Fruit fly (Drosophila melanogaster) whole organism, embryonic: ENCODE results near the gene Nepl20.
A peak's percentile ranks its signal among the peaks of the same experiment; 100 is the strongest.

Source experiments
- CG10267 ChIP-seq: fragments of 200-800 bp; sonication (Bioruptor generic); optimal IDR thresholded peaks from 2 replicates; lab custom pipeline; 2018; ENCODE audit warnings: missing biosample characterization, mild to moderate bottlenecking, missing genetic modification characterization, moderate library complexity
- CG10979 ChIP-seq: fragments of 200-800 bp; sonication (Bioruptor generic); optimal IDR thresholded peaks from 2 replicates; lab custom pipeline; 2018; ENCODE audit warnings: missing biosample characterization, mild to moderate bottlenecking, missing genetic modification characterization, moderate library complexity
- CG11504 ChIP-seq: fragments of 200-800 bp; sonication (Bioruptor generic); optimal IDR thresholded peaks from 3 replicates; lab custom pipeline; 2019; ENCODE audit warnings: missing biosample characterization, mild to moderate bottlenecking, missing genetic modification characterization, moderate library complexity
- CG14710 ChIP-seq: fragments of 200-800 bp; sonication (Bioruptor generic); optimal IDR thresholded peaks from 3 replicates; lab custom pipeline; 2019; ENCODE audit warnings: missing biosample characterization, mild to moderate bottlenecking, missing genetic modification characterization, moderate library complexity
- CG15479 ChIP-seq: fragments of 200-800 bp; sonication (Bioruptor generic); optimal IDR thresholded peaks from 3 replicates; lab custom pipeline; 2019; ENCODE audit warnings: missing biosample characterization, mild to moderate bottlenecking, missing genetic modification characterization, moderate library complexity
- CG17328 ChIP-seq: fragments of 200-800 bp; sonication (Bioruptor generic); IDR thresholded peaks from 2 replicates; pipeline ENCODE4 v1.3.6; 2022; ENCODE audit warnings: missing biosample characterization, missing genetic modification characterization
- CG17361 ChIP-seq: fragments of 200-800 bp; sonication (Bioruptor generic); IDR thresholded peaks from 3 replicates; pipeline ENCODE4 v1.3.6; 2022; ENCODE audit warnings: missing biosample characterization, missing genetic modification characterization
- CG17802 ChIP-seq: fragments of 200-800 bp; sonication (Bioruptor generic); optimal IDR thresholded peaks from 2 replicates; lab custom pipeline; 2018; ENCODE audit warnings: missing biosample characterization, mild to moderate bottlenecking, missing genetic modification characterization, moderate library complexity
- CG18262 ChIP-seq: fragments of 200-800 bp; optimal IDR thresholded peaks from 3 replicates; lab custom pipeline; 2019; ENCODE audit warnings: missing biosample characterization, mild to moderate bottlenecking, missing genetic modification characterization, moderate library complexity
- CG2678 ChIP-seq: fragments of 200-800 bp; sonication (Bioruptor generic); optimal IDR thresholded peaks from 3 replicates; lab custom pipeline; 2019; ENCODE audit warnings: missing biosample characterization, mild to moderate bottlenecking, missing genetic modification characterization, moderate library complexity
- CG2712 ChIP-seq: fragments of 200-800 bp; optimal IDR thresholded peaks from 3 replicates; lab custom pipeline; 2019; ENCODE audit warnings: missing biosample characterization, mild to moderate bottlenecking, missing genetic modification characterization, moderate library complexity
- CG30403 ChIP-seq: fragments of 200-800 bp; sonication (Bioruptor generic); optimal IDR thresholded peaks from 3 replicates; lab custom pipeline; 2016; ENCODE audit warnings: missing biosample characterization, missing genetic modification characterization
- CG3163 ChIP-seq: fragments of 200-800 bp; sonication (Bioruptor generic); optimal IDR thresholded peaks from 3 replicates; lab custom pipeline; 2016; ENCODE audit warnings: missing biosample characterization, missing genetic modification characterization
- CG7357 ChIP-seq: fragments of 200-800 bp; sonication (Bioruptor generic); IDR thresholded peaks from 3 replicates; pipeline ENCODE4 v1.3.6; 2022; ENCODE audit warnings: missing biosample characterization, missing genetic modification characterization
- CoRest ChIP-seq: fragments of 200-800 bp; sonication (Bioruptor generic); optimal IDR thresholded peaks from 3 replicates; lab custom pipeline; 2018; ENCODE audit warnings: missing biosample characterization, mild to moderate bottlenecking, missing genetic modification characterization, moderate library complexity
- D ChIP-seq, 2 experiments: fragments of 200-800 bp in 1 of 2; fragments of >200 bp in 1 of 2; sonication (Bioruptor generic) in 1 of 2; optimal IDR thresholded peaks; 2 replicates in 1 of 2; 3 replicates in 1 of 2; lab custom pipeline; 2017; ENCODE audit warnings: mild to moderate bottlenecking in 1 of 2, missing biosample characterization in 1 of 2, missing genetic modification characterization in 1 of 2, missing genetic modification reagents in 1 of 2
- Ets65A ChIP-seq: fragments of 200-800 bp; sonication (Bioruptor generic); peaks from one replicate; lab custom pipeline; 2016; ENCODE audit warnings: missing biosample characterization, missing genetic modification characterization
- Hsf ChIP-seq: fragments of 200-800 bp; sonication (Bioruptor generic); optimal IDR thresholded peaks from 3 replicates; lab custom pipeline; 2016; ENCODE audit warnings: missing biosample characterization, missing genetic modification characterization
- Lhr ChIP-seq: fragments of 200-800 bp; sonication (Bioruptor generic); optimal IDR thresholded peaks from 3 replicates; lab custom pipeline; 2017; ENCODE audit warnings: mild to moderate bottlenecking, missing biosample characterization, missing genetic modification reagents, missing genetic modification characterization
- Oli ChIP-seq: fragments of 200-800 bp; sonication (Bioruptor generic); optimal IDR thresholded peaks from 2 replicates; lab custom pipeline; 2018; ENCODE audit warnings: missing biosample characterization, mild to moderate bottlenecking, missing genetic modification characterization, moderate library complexity
- Pdp1 ChIP-seq, 2 experiments: fragments of 200-800 bp; sonication (Bioruptor generic); optimal IDR thresholded peaks; 3 replicates each; lab custom pipeline; 2016; ENCODE audit warnings: missing biosample characterization in 2 of 2, missing genetic modification characterization in 2 of 2, mild to moderate bottlenecking in 1 of 2, moderate library complexity in 1 of 2
- Six4 ChIP-seq: fragments of 200-800 bp; sonication (Bioruptor generic); optimal IDR thresholded peaks from 2 replicates; lab custom pipeline; 2016; ENCODE audit warnings: missing biosample characterization, missing genetic modification characterization
- Sox102F ChIP-seq: fragments of 200-800 bp; sonication (Bioruptor generic); optimal IDR thresholded peaks from 2 replicates; lab custom pipeline; 2018; ENCODE audit warnings: missing biosample characterization, mild to moderate bottlenecking, missing genetic modification characterization, moderate library complexity
- Ssrp ChIP-seq: fragments of 200-800 bp; sonication (Bioruptor generic); optimal IDR thresholded peaks from 2 replicates; lab custom pipeline; 2018; ENCODE audit warnings: missing biosample characterization, mild to moderate bottlenecking, missing genetic modification characterization, moderate library complexity
- Vsx1 ChIP-seq: fragments of 200-800 bp; sonication (Bioruptor generic); optimal IDR thresholded peaks from 2 replicates; lab custom pipeline; 2017; ENCODE audit warnings: missing biosample characterization, mild to moderate bottlenecking, missing genetic modification characterization, missing genetic modification reagents
- Xbp1 ChIP-seq: fragments of 200-800 bp; sonication (Bioruptor generic); optimal IDR thresholded peaks from 3 replicates; lab custom pipeline; 2016; ENCODE audit warnings: missing biosample characterization, mild to moderate bottlenecking, missing genetic modification characterization
- Xrp1 ChIP-seq: fragments of 200-800 bp; sonication (Bioruptor generic); IDR thresholded peaks from 2 replicates; pipeline ENCODE4 v1.3.6; 2022; ENCODE audit warnings: missing biosample characterization, missing genetic modification characterization
- az2 ChIP-seq: fragments of 200-800 bp; sonication (Bioruptor generic); optimal IDR thresholded peaks from 3 replicates; lab custom pipeline; 2016; ENCODE audit warnings: missing biosample characterization, missing genetic modification characterization
- dpn ChIP-seq, 2 experiments: fragments of 200-800 bp; sonication (Bioruptor generic); optimal IDR thresholded peaks; 3 replicates each; lab custom pipeline; 2016; ENCODE audit warnings: missing biosample characterization in 2 of 2, missing genetic modification characterization in 2 of 2
- eve ChIP-seq, 2 experiments: fragments of >200 bp; optimal IDR thresholded peaks; 2 replicates each; lab custom pipeline; 2017; ENCODE audit warnings: missing biosample characterization in 2 of 2, missing genetic modification characterization in 2 of 2
- gem ChIP-seq: fragments of 200-800 bp; sonication (Bioruptor generic); optimal IDR thresholded peaks from 2 replicates; lab custom pipeline; 2019; ENCODE audit warnings: missing biosample characterization, mild to moderate bottlenecking, missing genetic modification characterization, moderate library complexity
- gsb-n ChIP-seq: fragments of 200-800 bp; sonication (Bioruptor generic); optimal IDR thresholded peaks from 3 replicates; lab custom pipeline; 2018; ENCODE audit warnings: missing biosample characterization, mild to moderate bottlenecking, missing genetic modification characterization
- lola ChIP-seq, 3 experiments: fragments of >200 bp in 2 of 3; fragments of 200-800 bp in 1 of 3; sonication (Bioruptor generic) in 1 of 3; optimal IDR thresholded peaks; 2 replicates each; lab custom pipeline; 2017 to 2019; ENCODE audit warnings: missing biosample characterization in 3 of 3, missing genetic modification characterization in 3 of 3, mild to moderate bottlenecking in 1 of 3, moderate library complexity in 1 of 3
- nmo ChIP-seq: fragments of 200-800 bp; sonication (Bioruptor generic); optimal IDR thresholded peaks from 2 replicates; lab custom pipeline; 2018; ENCODE audit warnings: missing biosample characterization, mild to moderate bottlenecking, missing genetic modification characterization, moderate library complexity
- pita ChIP-seq: fragments of 200-800 bp; sonication (Bioruptor generic); optimal IDR thresholded peaks from 2 replicates; lab custom pipeline; 2017; ENCODE audit warnings: missing biosample characterization, mild to moderate bottlenecking, missing genetic modification characterization
- sens ChIP-seq: fragments of 200-800 bp; sonication (Bioruptor generic); peaks from one replicate; lab custom pipeline; 2016; ENCODE audit warnings: missing biosample characterization, missing genetic modification characterization
- tin ChIP-seq: fragments of 200-800 bp; sonication (Bioruptor generic); optimal IDR thresholded peaks from 3 replicates; lab custom pipeline; 2016; ENCODE audit warnings: missing biosample characterization, missing genetic modification characterization
- unpg ChIP-seq: fragments of 200-800 bp; sonication (Bioruptor generic); optimal IDR thresholded peaks from 3 replicates; lab custom pipeline; 2018; ENCODE audit warnings: missing biosample characterization, mild to moderate bottlenecking, missing genetic modification characterization, moderate library complexity
- zf30C ChIP-seq: fragments of 200-800 bp; sonication (Bioruptor generic); optimal IDR thresholded peaks from 3 replicates; lab custom pipeline; 2018; ENCODE audit warnings: missing biosample characterization, mild to moderate bottlenecking, missing genetic modification characterization

The Nepl20 gene

DNA sequence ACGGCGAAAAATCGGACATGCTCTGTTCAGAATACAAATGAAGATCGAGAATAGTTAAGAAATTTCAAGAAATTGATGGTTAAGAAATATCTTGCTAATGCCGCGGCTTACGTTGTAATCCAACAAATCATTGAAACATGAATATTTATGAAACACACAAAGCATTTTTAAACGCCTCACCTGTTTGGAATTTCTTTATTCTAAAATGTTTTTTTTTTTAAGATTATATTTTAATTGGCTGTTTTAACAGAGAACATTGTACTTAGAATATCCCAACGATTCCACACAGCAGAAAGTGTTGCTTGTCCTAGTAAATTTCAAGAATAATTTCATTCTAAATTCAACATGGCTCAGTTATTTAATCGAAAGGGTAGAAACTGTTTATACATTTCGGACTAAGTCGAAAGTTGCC, 28.6 kb upstream of the Nepl20 start (continued):
- TF ChIP-seq dpn (GFP tag; optimal IDR thresholded peaks at IDR 0.05; lab: Kevin White, UChicago) (no peak), eve (GFP tag; optimal IDR thresholded peaks at IDR 0.05; lab: Kevin White, UChicago) (peak in 1 of 2 experiments; percentile 13), CG2678 (tag; lab: Kevin White, UChicago) (peak; percentile 17), az2 (GFP tag; lab: Kevin White, UChicago) (peak; percentile 16), pita (GFP tag; lab: Kevin White, UChicago) (no peak), nmo (GFP tag; lab: Kevin White, UChicago) (peak; percentile 34), CG10267 (peak; percentile 12), Lhr (GFP tag; lab: Kevin White, UChicago) (no peak), gsb-n (tag; lab: Kevin White, UChicago) (no peak), Sox102F (peak; percentile 41), CG7357 (GFP tag; lab: Robert Waterston, UW) (no peak), CG14710 (tag; lab: Kevin White, UChicago) (peak; percentile 31), CG15479 (GFP tag; lab: Kevin White, UChicago) (no peak), CG3163 (GFP tag; lab: Kevin White, UChicago) (no peak), unpg (GFP tag; lab: Kevin White, UChicago) (peak; percentile 31), sens (GFP tag; lab: Kevin White, UChicago) (peak; percentile 87), zf30C (GFP tag; lab: Kevin White, UChicago) (peak; percentile 37), Xbp1 (GFP tag; lab: Kevin White, UChicago) (peak; percentile 6), CG17802 (peak; percentile 13), CG18262 (tag; lab: Kevin White, UChicago) (peak; percentile 37), Hsf (GFP tag; lab: Kevin White, UChicago) (peak; percentile 4), CG10979 (tag; lab: Kevin White, UChicago) (peak; percentile 41), Ssrp (tag; lab: Kevin White, UChicago) (peak; percentile 16), lola (GFP tag; optimal IDR thresholded peaks at IDR 0.05; lab: Kevin White, UChicago) (peak in 1 of 3 experiments; percentile 48), Ets65A (peak; percentile 83), Six4 (GFP tag; lab: Kevin White, UChicago) (peak; percentile 14), Vsx1 (peak; percentile 47), CG17361 (GFP tag; lab: Robert Waterston, UW) (peak; percentile 59; the same call in 2 of the 3 replicates), CG17328 (GFP tag; lab: Robert Waterston, UW) (0 out of 2 replicates have a peak, but pooled peaks have one; percentile 8), gem (peak; percentile 49), D (optimal IDR thresholded peaks at IDR 0.05; lab: Kevin White, UChicago) (no peak), D (GFP tag; optimal IDR thresholded peaks at IDR 0.05; lab: Kevin White, UChicago) (peak; percentile 38), CG30403 (GFP tag; lab: Kevin White, UChicago) (peak; percentile 39), Xrp1 (GFP tag; lab: Robert Waterston, UW) (0 out of 2 replicates have a peak, but pooled peaks have one; percentile 17), CoRest (tag; lab: Kevin White, UChicago) (peak; percentile 33), Oli (tag; lab: Kevin White, UChicago) (peak; percentile 16), CG11504 (tag; lab: Kevin White, UChicago) (peak; percentile 25), CG2712 (peak; percentile 34), Pdp1 (GFP tag; optimal IDR thresholded peaks at IDR 0.05; lab: Kevin White, UChicago) (no peak), tin (GFP tag; lab: Kevin White, UChicago) (peak; percentile 18)
- TF ChIP-seq, all 482 proteins: peak for 50
